Fruit fly (Drosophila melanogaster) whole organism, wandering third instar larva: ENCODE measurements around the gene eEF1gamma.

Experiments
- CG32264 ChIP-seq: fragments of 200-800 bp; sonication (Bioruptor generic); optimal IDR thresholded peaks from 2 replicates; lab custom pipeline; 2016; ENCODE audit warnings: missing biosample characterization, missing genetic modification characterization
- CG9705 ChIP-seq: fragments of 200-800 bp; sonication (Bioruptor generic); optimal IDR thresholded peaks from 2 replicates; lab custom pipeline; 2018; ENCODE audit warnings: missing biosample characterization, mild to moderate bottlenecking, missing genetic modification characterization
- Dfd ChIP-seq: fragments of >200 bp; optimal IDR thresholded peaks from 2 replicates; lab custom pipeline; 2017; ENCODE audit warnings: missing biosample characterization, missing genetic modification characterization
- GATAd ChIP-seq: sonication (Bioruptor generic); optimal IDR thresholded peaks from 2 replicates; lab custom pipeline; 2016; ENCODE audit warnings: missing biosample characterization, missing genetic modification characterization
- HLH106 ChIP-seq: fragments of 200-800 bp; optimal IDR thresholded peaks from 3 replicates; lab custom pipeline; 2019; ENCODE audit warnings: missing biosample characterization, mild to moderate bottlenecking, missing genetic modification characterization, moderate library complexity
- Hnf4 ChIP-seq: fragments of 200-800 bp; sonication (Bioruptor generic); optimal IDR thresholded peaks from 2 replicates; lab custom pipeline; 2016; ENCODE audit warnings: missing biosample characterization, mild to moderate bottlenecking, missing genetic modification characterization
- Hr78 ChIP-seq: fragments of >200 bp; optimal IDR thresholded peaks from 2 replicates; lab custom pipeline; 2017; ENCODE audit warnings: missing biosample characterization, missing genetic modification characterization
- Hr83 ChIP-seq: fragments of 200-300 bp; sonication (Bioruptor generic); optimal IDR thresholded peaks from 2 replicates; lab custom pipeline; 2016; ENCODE audit warnings: missing biosample characterization, mild to moderate bottlenecking, missing genetic modification characterization, moderate library complexity; ENCODE audit not compliant: poor library complexity, severe bottlenecking
- Mio ChIP-seq: sonication (Bioruptor generic); optimal IDR thresholded peaks from 2 replicates; lab custom pipeline; 2016; ENCODE audit warnings: missing biosample characterization, missing genetic modification characterization
- Myc ChIP-seq: fragments of >200 bp; optimal IDR thresholded peaks from 2 replicates; lab custom pipeline; 2017
- N ChIP-seq: fragments of >200 bp; optimal IDR thresholded peaks from 2 replicates; lab custom pipeline; 2018; ENCODE audit warnings: missing biosample characterization, missing external identifiers, missing genetic modification characterization
- OdsH ChIP-seq: fragments of 200-800 bp; sonication (Bioruptor generic); optimal IDR thresholded peaks from 2 replicates; lab custom pipeline; 2016; ENCODE audit warnings: missing biosample characterization, mild to moderate bottlenecking, missing genetic modification characterization
- Rel ChIP-seq, 2 experiments: fragments of 200-800 bp; sonication (Bioruptor generic) in 1 of 2; optimal IDR thresholded peaks; 2 replicates in 1 of 2; 3 replicates in 1 of 2; lab custom pipeline; 2016 to 2019; ENCODE audit warnings: mild to moderate bottlenecking in 2 of 2, missing biosample characterization in 2 of 2, missing genetic modification characterization in 2 of 2, moderate library complexity in 1 of 2
- Sp1 ChIP-seq: fragments of 200-800 bp; sonication (Bioruptor generic); optimal IDR thresholded peaks from 3 replicates; lab custom pipeline; 2019; ENCODE audit warnings: missing biosample characterization, mild to moderate bottlenecking, missing genetic modification characterization, moderate library complexity
- Vsx2 ChIP-seq: fragments of 200-300, 225-300 bp; sonication (Bioruptor generic); optimal IDR thresholded peaks from 2 replicates; lab custom pipeline; 2018; ENCODE audit warnings: missing biosample characterization, missing genetic modification characterization; ENCODE audit not compliant: partially characterized antibody
- br ChIP-seq: fragments of 200-800 bp; sonication (Bioruptor generic); optimal IDR thresholded peaks from 2 replicates; lab custom pipeline; 2016; ENCODE audit warnings: missing biosample characterization, missing genetic modification characterization
- brk ChIP-seq: fragments of 200-800 bp; sonication (Bioruptor generic); optimal IDR thresholded peaks from 2 replicates; lab custom pipeline; 2016; ENCODE audit warnings: missing biosample characterization, mild to moderate bottlenecking, missing genetic modification characterization
- dmrt93B ChIP-seq: fragments of 200-800 bp; sonication (Bioruptor generic); optimal IDR thresholded peaks from 2 replicates; lab custom pipeline; 2018; ENCODE audit warnings: missing biosample characterization, mild to moderate bottlenecking, missing genetic modification characterization
- ey ChIP-seq: fragments of 200-800 bp; sonication (Bioruptor generic); optimal IDR thresholded peaks from 2 replicates; lab custom pipeline; 2016; ENCODE audit warnings: missing biosample characterization, missing genetic modification characterization
- h ChIP-seq: fragments of 200-800 bp; sonication (Bioruptor generic); optimal IDR thresholded peaks from 3 replicates; lab custom pipeline; 2016; ENCODE audit warnings: missing biosample characterization, mild to moderate bottlenecking, missing genetic modification characterization
- jim ChIP-seq: fragments of 175-275, 200-325 bp; sonication (Bioruptor generic); optimal IDR thresholded peaks from 2 replicates; lab custom pipeline; 2016; ENCODE audit warnings: missing biosample characterization, mild to moderate bottlenecking, missing genetic modification characterization
- lola ChIP-seq: fragments of >200 bp; optimal IDR thresholded peaks from 2 replicates; lab custom pipeline; 2017; ENCODE audit warnings: missing biosample characterization, missing genetic modification characterization
- psq ChIP-seq: fragments of 200-800 bp; sonication (Bioruptor generic); optimal IDR thresholded peaks from 3 replicates; lab custom pipeline; 2017; ENCODE audit warnings: missing biosample characterization, mild to moderate bottlenecking, missing genetic modification characterization, moderate library complexity
- rgr ChIP-seq: fragments of 200-800 bp; sonication (Bioruptor generic); optimal IDR thresholded peaks from 3 replicates; lab custom pipeline; 2016; ENCODE audit warnings: missing biosample characterization, mild to moderate bottlenecking, missing genetic modification characterization
- sage ChIP-seq: fragments of 200-800 bp; sonication (Bioruptor generic); optimal IDR thresholded peaks from 2 replicates; lab custom pipeline; 2016; ENCODE audit warnings: missing biosample characterization, mild to moderate bottlenecking, missing genetic modification characterization
- usp ChIP-seq: fragments of >200 bp; optimal IDR thresholded peaks from 2 replicates; lab custom pipeline; 2017; ENCODE audit warnings: missing biosample characterization, missing genetic modification characterization
- woc ChIP-seq: sonication (Bioruptor generic); optimal IDR thresholded peaks from 2 replicates; lab custom pipeline; 2016; ENCODE audit warnings: missing biosample characterization, mild to moderate bottlenecking, missing genetic modification characterization

Gene eEF1gamma

dm6 chr3R:29221168-29221567 is 1.2 kb downstream of the eEF1gamma start:
- TF ChIP-seq sage (no peak), jim (GFP tag; lab: Kevin White, UChicago) (no peak), h (GFP tag; lab: Kevin White, UChicago) (no peak), HLH106 (no peak), CG9705 (GFP tag; lab: Kevin White, UChicago) (no peak), ey (GFP tag; lab: Kevin White, UChicago) (no peak), Hr78 (GFP tag; lab: Kevin White, UChicago) (no peak), Hnf4 (GFP tag; lab: Kevin White, UChicago) (no peak), woc (GFP tag; lab: Kevin White, UChicago) (no peak)
- TF ChIP-seq, all 38 proteins: peak for 0

- peak; percentile 7 for TF ChIP-seq Myc
- TF ChIP-seq CG9705 (GFP tag; lab: Kevin White, UChicago): no peak
Measured at dm6 chr3R:29222891-29223842, 3.2 kb downstream of the eEF1gamma start, which contains the start of the genes Cisd2 and Brd8. Gene Cisd2 (minus strand): TSS chr3R:29223428. Gene Brd8 (plus strand): TSS chr3R:29223485.

dm6 chr3R:29227675-29228211 is 7.8 kb downstream of the eEF1gamma start, which contains the start of gene CG14507:
Gene CG14507 (minus strand): TSS chr3R:29227725.
- TF ChIP-seq CG9705 (GFP tag; lab: Kevin White, UChicago) (no peak), Hnf4 (GFP tag; lab: Kevin White, UChicago) (no peak), brk (no peak), Rel (GFP tag; optimal IDR thresholded peaks at IDR 0.05; lab: Kevin White, UChicago) (no peak), Rel (tag; optimal IDR thresholded peaks at IDR 0.05; lab: Kevin White, UChicago) (no peak), sage (no peak), Hr78 (GFP tag; lab: Kevin White, UChicago) (no peak), usp (GFP tag; lab: Kevin White, UChicago) (no peak), Dfd (no peak), HLH106 (no peak), h (GFP tag; lab: Kevin White, UChicago) (no peak), GATAd (GFP tag; lab: Kevin White, UChicago) (no peak), Hr83 (no peak), psq (GFP tag; lab: Kevin White, UChicago) (no peak), Vsx2 (no peak), rgr (GFP tag; lab: Kevin White, UChicago) (no peak), br (GFP tag; lab: Kevin White, UChicago) (no peak), jim (GFP tag; lab: Kevin White, UChicago) (no peak), Myc (no peak), dmrt93B (GFP tag; lab: Kevin White, UChicago) (no peak)

dm6 chr3R:29228745-29229448 is 8.9 kb downstream of the eEF1gamma start, which contains the start of gene Usp1:
Gene Usp1 (plus strand): TSS chr3R:29229161.
- TF ChIP-seq usp (GFP tag; lab: Kevin White, UChicago): no peak
- TF ChIP-seq N (GFP tag; lab: Kevin White, UChicago): peak; percentile 11
- TF ChIP-seq Mio (GFP tag; lab: Kevin White, UChicago): no peak
- no peak for TF ChIP-seq CG32264 (GFP tag; lab: Kevin White, UChicago)
- TF ChIP-seq sage: no peak
- TF ChIP-seq h (GFP tag; lab: Kevin White, UChicago): peak; percentile 19
- TF ChIP-seq Dfd: no peak
- peak; percentile 48 for TF ChIP-seq Hr83
- TF ChIP-seq OdsH (GFP tag; lab: Kevin White, UChicago): no peak
- no peak for TF ChIP-seq lola (GFP tag; lab: Kevin White, UChicago)

- TF ChIP-seq Mio (GFP tag; lab: Kevin White, UChicago) (no peak), psq (GFP tag; lab: Kevin White, UChicago) (no peak), Sp1 (GFP tag; lab: Kevin White, UChicago) (no peak), OdsH (GFP tag; lab: Kevin White, UChicago) (no peak), sage (no peak), Myc (no peak), dmrt93B (GFP tag; lab: Kevin White, UChicago) (no peak), Vsx2 (no peak), Hr78 (GFP tag; lab: Kevin White, UChicago) (no peak)
Measured at dm6 chr3R:29229958-29230357, 10.0 kb downstream of the eEF1gamma start.
